Fruit fly (Drosophila melanogaster) whole organism, pupa: ENCODE data around the gene vsg.

Source experiments
- CG10348 ChIP-seq: fragments of 200-800 bp; sonication (Bioruptor generic); IDR thresholded peaks from 2 replicates; pipeline ENCODE4 v1.3.6; 2022; ENCODE audit warnings: missing biosample characterization, missing genetic modification characterization
- CG12605 ChIP-seq: fragments of 200-800 bp; sonication (Bioruptor generic); IDR thresholded peaks from 2 replicates; pipeline ENCODE4 v1.3.6; 2022; ENCODE audit warnings: missing biosample characterization, missing genetic modification characterization
- CG13204 ChIP-seq: fragments of 200-800 bp; sonication (Bioruptor generic); optimal IDR thresholded peaks from 2 replicates; lab custom pipeline; 2018; ENCODE audit warnings: missing biosample characterization, mild to moderate bottlenecking, missing genetic modification characterization, moderate library complexity
- CG14655 ChIP-seq: fragments of 200-800 bp; sonication (Bioruptor generic); optimal IDR thresholded peaks from 3 replicates; lab custom pipeline; 2017; ENCODE audit warnings: mild to moderate bottlenecking, missing biosample characterization, missing genetic modification reagents, missing genetic modification characterization
- CG15710 ChIP-seq: fragments of 200-800 bp; sonication (Bioruptor generic); optimal IDR thresholded peaks from 2 replicates; lab custom pipeline; 2018; ENCODE audit warnings: missing biosample characterization, mild to moderate bottlenecking, missing genetic modification characterization, moderate library complexity
- CG17806 ChIP-seq: fragments of 200-800 bp; sonication (Bioruptor generic); optimal IDR thresholded peaks from 2 replicates; lab custom pipeline; 2018; ENCODE audit warnings: missing biosample characterization, mild to moderate bottlenecking, missing genetic modification characterization, moderate library complexity
- CG32121 ChIP-seq: fragments of 200-800 bp; sonication (Bioruptor generic); IDR thresholded peaks from 2 replicates; pipeline ENCODE4 v1.3.6; 2022; ENCODE audit warnings: missing biosample characterization, missing genetic modification characterization
- CG34367 ChIP-seq: fragments of 200-800 bp; sonication (Bioruptor generic); optimal IDR thresholded peaks from 2 replicates; lab custom pipeline; 2018; ENCODE audit warnings: missing biosample characterization, mild to moderate bottlenecking, missing genetic modification characterization
- CG4496 ChIP-seq: fragments of 200-800 bp; sonication (Bioruptor generic); IDR thresholded peaks from 3 replicates; pipeline ENCODE4 v1.3.6; 2022; ENCODE audit warnings: missing biosample characterization, missing genetic modification characterization
- CG8159 ChIP-seq: fragments of 200-800 bp; sonication (Bioruptor generic); optimal IDR thresholded peaks from 3 replicates; lab custom pipeline; 2018; ENCODE audit warnings: missing biosample characterization, mild to moderate bottlenecking, missing genetic modification characterization, moderate library complexity
- CG8301 ChIP-seq: fragments of 200-800 bp; sonication (Bioruptor generic); optimal IDR thresholded peaks from 2 replicates; lab custom pipeline; 2018; ENCODE audit warnings: missing biosample characterization, mild to moderate bottlenecking, missing genetic modification characterization
- CG9948 ChIP-seq: fragments of 200-800 bp; sonication (Bioruptor generic); optimal IDR thresholded peaks from 2 replicates; lab custom pipeline; 2018; ENCODE audit warnings: missing biosample characterization, mild to moderate bottlenecking, missing genetic modification characterization, moderate library complexity
- D1 ChIP-seq: fragments of 200-800 bp; sonication (Bioruptor generic); optimal IDR thresholded peaks from 2 replicates; lab custom pipeline; 2018; ENCODE audit warnings: missing biosample characterization, mild to moderate bottlenecking, missing genetic modification characterization, moderate library complexity
- EcR ChIP-seq: fragments of 200-800 bp; sonication (Bioruptor generic); optimal IDR thresholded peaks from 3 replicates; lab custom pipeline; 2019; ENCODE audit warnings: missing biosample characterization, missing genetic modification characterization, mild to moderate bottlenecking, moderate library complexity, missing genetic modification reagents
- Ets98B ChIP-seq: fragments of 200-800 bp; sonication (Bioruptor generic); IDR thresholded peaks from 2 replicates; pipeline ENCODE4 v1.3.6; 2022; ENCODE audit warnings: missing biosample characterization, missing genetic modification characterization
- Pif1A ChIP-seq: fragments of 200-800 bp; sonication (Bioruptor generic); optimal IDR thresholded peaks from 3 replicates; lab custom pipeline; 2016; ENCODE audit warnings: missing biosample characterization, missing genetic modification characterization
- Pif1B ChIP-seq: fragments of 200-800 bp; sonication (Bioruptor generic); optimal IDR thresholded peaks from 3 replicates; lab custom pipeline; 2016; ENCODE audit warnings: missing biosample characterization, missing genetic modification characterization
- Snoo ChIP-seq: fragments of 200-800 bp; sonication (Bioruptor generic); optimal IDR thresholded peaks from 3 replicates; lab custom pipeline; 2017; ENCODE audit warnings: missing biosample characterization, mild to moderate bottlenecking, missing genetic modification characterization, inconsistent platforms
- fd96Ca ChIP-seq: fragments of 200-800 bp; sonication (Bioruptor generic); IDR thresholded peaks from 3 replicates; pipeline ENCODE4 v1.3.6; 2022; ENCODE audit warnings: missing biosample characterization, missing genetic modification characterization
- gl ChIP-seq: fragments of 200-800 bp; sonication (Bioruptor generic); optimal IDR thresholded peaks from 2 replicates; lab custom pipeline; 2018; ENCODE audit warnings: missing biosample characterization, mild to moderate bottlenecking, missing genetic modification characterization
- rn ChIP-seq: fragments of 200-800 bp; sonication (Bioruptor generic); IDR thresholded peaks from 2 replicates; pipeline ENCODE4 v1.3.6; 2022; ENCODE audit warnings: missing biosample characterization, missing genetic modification characterization

Gene vsg

dm6 chr3L:9697527-9697883, 16.6 kb upstream of the vsg start:
- TF ChIP-seq CG34367 (no peak), EcR (GFP tag; lab: Kevin White, UChicago) (no peak), Pif1B (GFP tag; lab: Kevin White, UChicago) (no peak), Ets98B (no peak), fd96Ca (GFP tag; lab: Robert Waterston, UW) (no peak), CG14655 (GFP tag; lab: Kevin White, UChicago) (no peak), D1 (tag; lab: Kevin White, UChicago) (no peak), CG8301 (no peak)

- TF ChIP-seq EcR (GFP tag; lab: Kevin White, UChicago) (peak; percentile 26), CG8159 (peak; percentile 2), CG32121 (0 out of 2 replicates have a peak, but pooled peaks have one; percentile 9), CG9948 (tag; lab: Kevin White, UChicago) (no peak), CG14655 (GFP tag; lab: Kevin White, UChicago) (no peak), fd96Ca (GFP tag; lab: Robert Waterston, UW) (no peak), rn (GFP tag; lab: Robert Waterston, UW) (no peak), CG10348 (GFP tag; lab: Robert Waterston, UW) (no peak), D1 (tag; lab: Kevin White, UChicago) (no peak), CG13204 (GFP tag; lab: Kevin White, UChicago) (no peak), CG17806 (peak; percentile 8), CG4496 (peak; percentile 12; the same call in 1 of the 3 replicates), CG8301 (no peak), gl (tag; lab: Kevin White, UChicago) (peak; percentile 40), Snoo (tag; lab: Kevin White, UChicago) (peak; percentile 8), CG12605 (GFP tag; lab: Robert Waterston, UW) (no peak), CG15710 (tag; lab: Kevin White, UChicago) (peak; percentile 7), Ets98B (peak; percentile 39), CG34367 (no peak), Pif1B (GFP tag; lab: Kevin White, UChicago) (no peak), Pif1A (GFP tag; lab: Kevin White, UChicago) (no peak)
These were observed 15.9 kb upstream of the vsg start, which contains the start of gene Ubc4 for dm6 chr3L:9698193-9698642. Ubc4 (plus strand) TSS chr3L:9698336.

dm6 chr3L:9703495-9703894, 10.6 kb upstream of the vsg start, which contains the start of gene CG6761:
CG6761 (minus strand) TSS chr3L:9703595.
- no peak for TF ChIP-seq D1 (tag; lab: Kevin White, UChicago)
- no peak for TF ChIP-seq CG17806
- TF ChIP-seq Pif1A (GFP tag; lab: Kevin White, UChicago), result no peak
- no peak for TF ChIP-seq CG34367
- TF ChIP-seq gl (tag; lab: Kevin White, UChicago), result no peak
- TF ChIP-seq CG15710 (tag; lab: Kevin White, UChicago), result no peak
- no peak for TF ChIP-seq CG9948 (tag; lab: Kevin White, UChicago)
- TF ChIP-seq CG8301, result no peak
- TF ChIP-seq rn (GFP tag; lab: Robert Waterston, UW), result no peak
- no peak for TF ChIP-seq Snoo (tag; lab: Kevin White, UChicago)
- no peak for TF ChIP-seq CG8159
- TF ChIP-seq CG32121, result no peak
- no peak for TF ChIP-seq CG14655 (GFP tag; lab: Kevin White, UChicago)
- no peak for TF ChIP-seq CG10348 (GFP tag; lab: Robert Waterston, UW)
- TF ChIP-seq CG12605 (GFP tag; lab: Robert Waterston, UW), result no peak
- TF ChIP-seq CG13204 (GFP tag; lab: Kevin White, UChicago), result no peak
- no peak for TF ChIP-seq CG4496
- no peak for TF ChIP-seq EcR (GFP tag; lab: Kevin White, UChicago)

- TF ChIP-seq Snoo (tag; lab: Kevin White, UChicago), result no peak
These were observed 9.9 kb upstream of the vsg start, which contains the start of gene CG16711 for dm6 chr3L:9704162-9704748. CG16711 (plus strand) TSS chr3L:9704331.

dm6 chr3L:9705591-9705990, 8.5 kb upstream of the vsg start:
- no peak for TF ChIP-seq Snoo (tag; lab: Kevin White, UChicago)
- no peak for TF ChIP-seq CG13204 (GFP tag; lab: Kevin White, UChicago)
- no peak for TF ChIP-seq CG8159
- TF ChIP-seq CG12605 (GFP tag; lab: Robert Waterston, UW), result no peak
- no peak for TF ChIP-seq CG8301
- TF ChIP-seq Ets98B, result no peak
- no peak for TF ChIP-seq CG9948 (tag; lab: Kevin White, UChicago)
- no peak for TF ChIP-seq D1 (tag; lab: Kevin White, UChicago)
- no peak for TF ChIP-seq fd96Ca (GFP tag; lab: Robert Waterston, UW)
- no peak for TF ChIP-seq CG32121
- TF ChIP-seq gl (tag; lab: Kevin White, UChicago), result no peak
- TF ChIP-seq Pif1B (GFP tag; lab: Kevin White, UChicago), result no peak

- TF ChIP-seq EcR (GFP tag; lab: Kevin White, UChicago), result no peak
- TF ChIP-seq D1 (tag; lab: Kevin White, UChicago), result no peak
- TF ChIP-seq CG4496, result no peak
- TF ChIP-seq Ets98B, result no peak
- TF ChIP-seq CG9948 (tag; lab: Kevin White, UChicago), result no peak
- TF ChIP-seq CG32121, result no peak
- TF ChIP-seq CG15710 (tag; lab: Kevin White, UChicago), result no peak
- no peak for TF ChIP-seq CG10348 (GFP tag; lab: Robert Waterston, UW)
- no peak for TF ChIP-seq CG8301
- no peak for TF ChIP-seq CG12605 (GFP tag; lab: Robert Waterston, UW)
- no peak for TF ChIP-seq gl (tag; lab: Kevin White, UChicago)
- no peak for TF ChIP-seq Pif1B (GFP tag; lab: Kevin White, UChicago)
- no peak for TF ChIP-seq rn (GFP tag; lab: Robert Waterston, UW)
- TF ChIP-seq CG17806, result no peak
These were observed 5.3 kb upstream of the vsg start for dm6 chr3L:9708797-9709196.
